Worm (Caenorhabditis elegans) whole organism, L2 larva: Measurements from ENCODE around the gene taap-1.

Source experiments
- ama-1 ChIP-seq: fragments of 150-350 bp; optimal IDR thresholded peaks from 2 replicates; lab custom pipeline; 2018; ENCODE audit warnings: inconsistent platforms
- ceh-16 ChIP-seq: fragments of 150-350 bp; optimal IDR thresholded peaks from 2 replicates; lab custom pipeline; 2014; ENCODE audit warnings: missing biosample characterization, missing genetic modification characterization
- nhr-129 ChIP-seq: fragments of 150-350 bp; optimal IDR thresholded peaks from 2 replicates; lab custom pipeline; 2014; ENCODE audit warnings: missing biosample characterization, missing genetic modification characterization
- nhr-237 ChIP-seq: fragments of 150-350 bp; optimal IDR thresholded peaks from 2 replicates; lab custom pipeline; 2014; ENCODE audit warnings: missing biosample characterization, missing genetic modification characterization
- nhr-77 ChIP-seq: fragments of 150-350 bp; optimal IDR thresholded peaks from 2 replicates; lab custom pipeline; 2014; ENCODE audit warnings: missing biosample characterization, missing genetic modification characterization
- unc-39 ChIP-seq: fragments of 150-350 bp; optimal IDR thresholded peaks from 2 replicates; lab custom pipeline; 2014; ENCODE audit warnings: missing biosample characterization, missing genetic modification characterization

DNA sequence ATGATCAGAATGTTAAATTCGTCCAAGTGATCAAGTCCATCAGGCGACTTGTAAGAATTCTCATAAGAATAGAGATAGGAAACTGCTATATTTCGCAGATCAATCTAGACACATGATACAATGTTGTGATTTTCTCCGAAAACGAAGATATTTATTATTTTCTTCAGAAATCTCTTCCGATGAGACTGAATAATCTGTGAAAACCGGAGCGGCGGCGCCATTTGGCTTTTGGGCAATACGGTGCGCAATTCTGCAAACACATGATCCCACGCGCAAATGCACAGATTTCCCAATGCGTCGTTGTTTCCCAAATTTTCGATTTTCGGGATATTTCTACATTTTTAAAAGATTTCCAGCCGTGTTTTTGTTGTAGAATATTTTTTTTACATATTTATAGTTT, 41.5 kb downstream of the taap-1 start:
- TF ChIP-seq unc-39 (tag; lab: Kevin White, UChicago), result no peak
- TF ChIP-seq nhr-129, result no peak
- TF ChIP-seq nhr-77 (tag; lab: Kevin White, UChicago), result no peak
- no peak for TF ChIP-seq ceh-16 (tag; lab: Kevin White, UChicago)
- TF ChIP-seq ama-1 (lab: Kevin White, UChicago), result no peak
- TF ChIP-seq nhr-237 (tag; lab: Kevin White, UChicago), result no peak
